Fruit fly (Drosophila melanogaster) whole organism, embryonic: Measurements from ENCODE around the gene LManV.

Experiments used
- CG10543 ChIP-seq: fragments of 200-800 bp; sonication (Bioruptor generic); optimal IDR thresholded peaks from 3 replicates; lab custom pipeline; 2017; ENCODE audit warnings: missing biosample characterization, mild to moderate bottlenecking, missing genetic modification characterization, moderate library complexity
- CG12769 ChIP-seq: fragments of 200-800 bp; sonication (Bioruptor generic); optimal IDR thresholded peaks from 2 replicates; lab custom pipeline; 2019; ENCODE audit warnings: missing biosample characterization, mild to moderate bottlenecking, missing genetic modification characterization, moderate library complexity
- CG1832 ChIP-seq: fragments of 200-800 bp; sonication (Bioruptor generic); optimal IDR thresholded peaks from 2 replicates; lab custom pipeline; 2017; ENCODE audit warnings: missing biosample characterization, mild to moderate bottlenecking, missing genetic modification characterization, inconsistent platforms
- CG4424 ChIP-seq: fragments of 200-800 bp; sonication (Bioruptor generic); optimal IDR thresholded peaks from 3 replicates; lab custom pipeline; 2016; ENCODE audit warnings: missing biosample characterization, missing genetic modification characterization
- CrebB ChIP-seq: fragments of 200-800 bp; sonication (Bioruptor generic); optimal IDR thresholded peaks from 3 replicates; lab custom pipeline; 2018; ENCODE audit warnings: missing biosample characterization, mild to moderate bottlenecking, missing genetic modification characterization
- Spps ChIP-seq: fragments of 200-800 bp; sonication (Bioruptor generic); optimal IDR thresholded peaks from 2 replicates; lab custom pipeline; 2018; ENCODE audit warnings: missing biosample characterization, mild to moderate bottlenecking, missing genetic modification characterization
- Vsx1 ChIP-seq: fragments of 200-800 bp; sonication (Bioruptor generic); optimal IDR thresholded peaks from 2 replicates; lab custom pipeline; 2017; ENCODE audit warnings: missing biosample characterization, mild to moderate bottlenecking, missing genetic modification characterization, missing genetic modification reagents
- ato ChIP-seq: fragments of 200-800 bp; sonication (Bioruptor generic); IDR thresholded peaks from 2 replicates; pipeline ENCODE4 v1.3.6; 2022; ENCODE audit warnings: missing biosample characterization, missing genetic modification characterization; ENCODE audit not compliant: partially characterized antibody
- exex ChIP-seq: fragments of 200-800 bp; sonication (Bioruptor generic); optimal IDR thresholded peaks from 4 replicates; lab custom pipeline; 2018; ENCODE audit warnings: missing biosample characterization, mild to moderate bottlenecking, missing genetic modification characterization, moderate library complexity
- jigr1 ChIP-seq: fragments of 200-800 bp; sonication (Bioruptor generic); IDR thresholded peaks from 3 replicates; pipeline ENCODE4 v1.3.6; 2022; ENCODE audit warnings: missing biosample characterization, missing genetic modification characterization
- psq ChIP-seq: fragments of 200-800 bp; sonication (Bioruptor generic); optimal IDR thresholded peaks from 2 replicates; lab custom pipeline; 2017; ENCODE audit warnings: missing biosample characterization, missing genetic modification characterization
- sisA ChIP-seq: fragments of 200-800 bp; sonication (Bioruptor generic); IDR thresholded peaks from 2 replicates; pipeline ENCODE4 v1.3.6; 2022; ENCODE audit warnings: missing biosample characterization, missing genetic modification characterization

- no peak for TF ChIP-seq CrebB
- no peak for TF ChIP-seq jigr1 (GFP tag; lab: Robert Waterston, UW)
- TF ChIP-seq sisA (GFP tag; lab: Robert Waterston, UW): no peak
- no peak for TF ChIP-seq CG1832 (GFP tag; lab: Kevin White, UChicago)
- peak; percentile 68 for TF ChIP-seq CG10543 (GFP tag; lab: Kevin White, UChicago)
- no peak for TF ChIP-seq CG4424 (GFP tag; lab: Kevin White, UChicago)
- TF ChIP-seq ato: no peak
- no peak for TF ChIP-seq Spps (tag; lab: Kevin White, UChicago)
- TF ChIP-seq psq (GFP tag; lab: Kevin White, UChicago): no peak
- peak; percentile 28 for TF ChIP-seq CG12769
- TF ChIP-seq Vsx1 (GFP tag; lab: Kevin White, UChicago): no peak
- peak; percentile 68 for TF ChIP-seq exex (tag; lab: Kevin White, UChicago)
Observed at dm6 chr2L:8734304-8734703, 41.8 kb downstream of the LManV start.
